Worm (Caenorhabditis elegans) whole organism, mixed stage, embryonic: Measurements from ENCODE around the gene cdc-48.1.
A peak's percentile ranks its signal among the peaks of the same experiment; 100 is the strongest.

Experiments used
- M03D4.4 ChIP-seq: sonication (generic microtip); optimal IDR thresholded peaks from 2 replicates; lab custom pipeline; 2017; ENCODE audit warnings: mild to moderate bottlenecking, missing genetic modification characterization, missing compliant biosample characterization
- bed-3 ChIP-seq: fragments of 200-800 bp; sonication (Bioruptor generic); optimal IDR thresholded peaks from 3 replicates; lab custom pipeline; 2018; ENCODE audit warnings: mild to moderate bottlenecking, missing genetic modification characterization, moderate library complexity, missing compliant biosample characterization
- blmp-1 ChIP-seq: fragments of 150-350 bp; optimal IDR thresholded peaks from 2 replicates; lab custom pipeline; 2014; ENCODE audit warnings: missing biosample characterization, missing genetic modification characterization
- ceh-39 ChIP-seq: fragments of 150-350 bp; optimal IDR thresholded peaks from 2 replicates; lab custom pipeline; 2014; ENCODE audit warnings: missing biosample characterization, missing genetic modification characterization
- ceh-43 ChIP-seq: fragments of 200-800 bp; sonication (Bioruptor generic); optimal IDR thresholded peaks from 2 replicates; lab custom pipeline; 2018; ENCODE audit warnings: mild to moderate bottlenecking, missing genetic modification characterization, moderate library complexity, missing compliant biosample characterization
- ceh-83 ChIP-seq: fragments of 200-800 bp; sonication (Bioruptor generic); optimal IDR thresholded peaks from 2 replicates; lab custom pipeline; 2018; ENCODE audit warnings: mild to moderate bottlenecking, missing genetic modification characterization, missing compliant biosample characterization
- ces-1 ChIP-seq: fragments of 150-350 bp; optimal IDR thresholded peaks from 2 replicates; lab custom pipeline; 2014; ENCODE audit warnings: missing biosample characterization, missing genetic modification reagents, missing genetic modification characterization
- cnd-1 ChIP-seq: fragments of 200-800 bp; sonication (Bioruptor generic); optimal IDR thresholded peaks from 2 replicates; lab custom pipeline; 2018; ENCODE audit warnings: mild to moderate bottlenecking, missing genetic modification characterization, missing compliant biosample characterization
- drap-1 ChIP-seq: fragments of 200-800 bp; sonication (Bioruptor generic); optimal IDR thresholded peaks from 3 replicates; lab custom pipeline; 2018; ENCODE audit warnings: mild to moderate bottlenecking, missing genetic modification characterization, missing compliant biosample characterization
- elt-1 ChIP-seq: sonication (generic microtip); optimal IDR thresholded peaks from 2 replicates; lab custom pipeline; 2017; ENCODE audit warnings: missing genetic modification characterization, mild to moderate bottlenecking, missing compliant biosample characterization, antibody characterized with exemption, moderate library complexity, borderline replicate concordance; ENCODE audit not compliant: insufficient read depth
- elt-3 ChIP-seq: fragments of 150-350 bp; optimal IDR thresholded peaks from 2 replicates; lab custom pipeline; 2014; ENCODE audit warnings: missing biosample characterization, missing genetic modification characterization
- flh-1 ChIP-seq: fragments of 200-800 bp; sonication (Bioruptor generic); optimal IDR thresholded peaks from 2 replicates; lab custom pipeline; 2018; ENCODE audit warnings: mild to moderate bottlenecking, missing genetic modification characterization, moderate library complexity, missing compliant biosample characterization
- ham-2 ChIP-seq: fragments of 200-800 bp; sonication (Bioruptor generic); optimal IDR thresholded peaks from 2 replicates; lab custom pipeline; 2018; ENCODE audit warnings: mild to moderate bottlenecking, missing genetic modification characterization, missing compliant biosample characterization
- hlh-1 ChIP-seq: fragments of 150-350 bp; optimal IDR thresholded peaks from 2 replicates; lab custom pipeline; 2014; ENCODE audit warnings: missing biosample characterization, missing genetic modification reagents, missing genetic modification characterization
- lin-13 ChIP-seq: fragments of 150-350 bp; optimal IDR thresholded peaks from 2 replicates; lab custom pipeline; 2014; ENCODE audit warnings: missing biosample characterization, missing genetic modification characterization
- lin-32 ChIP-seq: fragments of 200-800 bp; sonication (Bioruptor generic); optimal IDR thresholded peaks from 2 replicates; lab custom pipeline; 2018; ENCODE audit warnings: mild to moderate bottlenecking, missing genetic modification characterization, missing compliant biosample characterization
- lsy-2 ChIP-seq: fragments of 150-350 bp; optimal IDR thresholded peaks from 2 replicates; lab custom pipeline; 2014; ENCODE audit warnings: missing biosample characterization, missing genetic modification characterization
- mab-5 ChIP-seq: fragments of 150-350 bp; optimal IDR thresholded peaks from 2 replicates; lab custom pipeline; 2014; ENCODE audit warnings: missing biosample characterization, missing genetic modification characterization
- mep-1 ChIP-seq: fragments of 150-350 bp; optimal IDR thresholded peaks from 2 replicates; lab custom pipeline; 2017; ENCODE audit warnings: missing biosample characterization, missing genetic modification reagents, missing genetic modification characterization, inconsistent platforms
- mls-2 ChIP-seq: sonication (generic microtip); optimal IDR thresholded peaks from 2 replicates; lab custom pipeline; 2016; ENCODE audit warnings: mild to moderate bottlenecking, missing genetic modification characterization, moderate library complexity, missing compliant biosample characterization
- nhr-12 ChIP-seq: fragments of 150-350 bp; optimal IDR thresholded peaks from 2 replicates; lab custom pipeline; 2014; ENCODE audit warnings: missing biosample characterization, missing genetic modification characterization
- nhr-2 ChIP-seq: fragments of 150-350 bp; optimal IDR thresholded peaks from 2 replicates; lab custom pipeline; 2014; ENCODE audit warnings: missing biosample characterization, missing genetic modification characterization
- nhr-237 ChIP-seq: fragments of 150-350 bp; optimal IDR thresholded peaks from 2 replicates; lab custom pipeline; 2014; ENCODE audit warnings: missing biosample characterization, missing genetic modification characterization
- nhr-28 ChIP-seq: fragments of 150-350 bp; optimal IDR thresholded peaks from 2 replicates; lab custom pipeline; 2014; ENCODE audit warnings: missing biosample characterization, missing genetic modification characterization
- nhr-76 ChIP-seq: sonication (generic microtip); optimal IDR thresholded peaks from 2 replicates; lab custom pipeline; 2017; ENCODE audit warnings: missing biosample characterization, missing genetic modification characterization
- pha-4 ChIP-seq: fragments of 150-350 bp; optimal IDR thresholded peaks from 2 replicates; lab custom pipeline; 2018; ENCODE audit warnings: missing biosample characterization, missing genetic modification reagents, missing genetic modification characterization
- sem-2 ChIP-seq: fragments of 200-800 bp; sonication (Bioruptor generic); optimal IDR thresholded peaks from 2 replicates; lab custom pipeline; 2018; ENCODE audit warnings: mild to moderate bottlenecking, missing genetic modification characterization, missing compliant biosample characterization
- snpc-4 ChIP-seq: fragments of 150-350 bp; optimal IDR thresholded peaks from 2 replicates; lab custom pipeline; 2014; ENCODE audit warnings: missing biosample characterization, missing genetic modification characterization
- sptf-1 ChIP-seq: sonication (generic microtip); optimal IDR thresholded peaks from 2 replicates; lab custom pipeline; 2017; ENCODE audit warnings: mild to moderate bottlenecking, missing genetic modification characterization, moderate library complexity, missing compliant biosample characterization
- tbx-8 ChIP-seq: fragments of 200-800 bp; sonication (Bioruptor generic); optimal IDR thresholded peaks from 2 replicates; lab custom pipeline; 2018; ENCODE audit warnings: mild to moderate bottlenecking, missing genetic modification characterization, moderate library complexity, missing compliant biosample characterization
- unc-120 ChIP-seq: sonication (generic microtip); optimal IDR thresholded peaks from 2 replicates; lab custom pipeline; 2017; ENCODE audit warnings: missing genetic modification characterization, missing compliant biosample characterization; ENCODE audit not compliant: poor library complexity, severe bottlenecking
- unc-39 ChIP-seq: fragments of 150-350 bp; optimal IDR thresholded peaks from 2 replicates; lab custom pipeline; 2014; ENCODE audit warnings: missing biosample characterization, missing genetic modification characterization
- unc-62 ChIP-seq: fragments of 150-350 bp; optimal IDR thresholded peaks from 2 replicates; lab custom pipeline; 2014; ENCODE audit warnings: missing biosample characterization, missing genetic modification reagents, missing genetic modification characterization
- zip-8 ChIP-seq: fragments of 150-350 bp; optimal IDR thresholded peaks from 2 replicates; lab custom pipeline; 2014; ENCODE audit warnings: missing biosample characterization, missing genetic modification characterization
- ztf-11 ChIP-seq: fragments of 150-350 bp; optimal IDR thresholded peaks from 2 replicates; lab custom pipeline; 2014; ENCODE audit warnings: missing biosample characterization, missing genetic modification characterization

Gene cdc-48.1

DNA sequence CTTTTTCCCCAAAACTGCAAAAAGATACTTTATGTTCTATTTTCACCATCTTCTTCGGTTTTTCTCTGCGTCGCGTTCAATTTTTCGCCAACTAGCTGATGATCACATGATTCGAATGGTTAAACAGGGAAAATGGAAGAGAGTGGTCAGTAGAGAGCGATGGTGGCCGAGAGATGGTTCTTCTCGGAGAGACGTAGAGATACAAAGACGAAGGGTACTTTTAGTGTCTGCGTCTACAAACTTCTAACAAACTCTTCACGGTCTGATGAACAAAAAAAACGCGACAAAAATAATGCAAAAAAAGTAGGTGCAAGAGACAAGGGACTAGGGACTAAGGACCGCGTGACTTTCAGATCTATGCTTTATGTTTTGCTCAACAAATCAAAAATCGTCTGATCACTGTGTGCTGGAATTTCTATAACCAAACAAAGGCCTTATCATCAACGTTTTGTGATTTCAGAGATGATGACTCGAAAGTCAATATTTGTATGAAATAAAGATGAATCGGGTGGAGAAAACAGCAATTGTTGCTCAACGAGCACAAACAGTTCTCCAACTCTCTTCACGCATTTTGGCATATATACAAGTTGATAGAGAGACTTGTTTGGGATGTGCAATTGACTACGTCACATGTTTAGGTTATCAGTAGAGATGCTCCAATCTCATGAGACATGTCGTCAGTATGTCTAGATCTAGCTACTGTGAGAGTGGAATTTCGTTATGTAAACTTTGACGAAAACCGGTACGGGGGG is 11.0 kb downstream of the cdc-48.1 start:
- peak; percentile 34 for TF ChIP-seq blmp-1 (tag; lab: Kevin White, UChicago)
- no peak for TF ChIP-seq ceh-39
- TF ChIP-seq elt-1 (tag; lab: Kevin White, UChicago) = peak; percentile 44
- TF ChIP-seq hlh-1 (tag; lab: Kevin White, UChicago) = peak; percentile 49
- no peak for TF ChIP-seq ceh-43 (GFP tag; lab: Kevin White, UChicago)
- no peak for TF ChIP-seq ceh-83
- TF ChIP-seq nhr-237 = peak; percentile 73
- TF ChIP-seq mep-1 (tag; lab: Kevin White, UChicago) = peak; percentile 59
- peak; percentile 71 for TF ChIP-seq unc-120 (tag; lab: Kevin White, UChicago)
- TF ChIP-seq sptf-1 (tag; lab: Kevin White, UChicago) = no peak
- peak; percentile 41 for TF ChIP-seq ham-2 (GFP tag; lab: Kevin White, UChicago)
- TF ChIP-seq lin-13 = no peak
- TF ChIP-seq pha-4 = peak; percentile 23
- TF ChIP-seq unc-62 = peak; percentile 32
- TF ChIP-seq lsy-2 (tag; lab: Kevin White, UChicago) = peak; percentile 21
- peak; percentile 34 for TF ChIP-seq nhr-2
- peak; percentile 75 for TF ChIP-seq ces-1
- no peak for TF ChIP-seq tbx-8 (GFP tag; lab: Kevin White, UChicago)
- TF ChIP-seq M03D4.4 (tag; lab: Kevin White, UChicago) = no peak
- TF ChIP-seq flh-1 (GFP tag; lab: Kevin White, UChicago) = no peak
- TF ChIP-seq zip-8 (tag; lab: Kevin White, UChicago) = no peak
- TF ChIP-seq nhr-28 (tag; lab: Kevin White, UChicago) = no peak
- TF ChIP-seq mls-2 (tag; lab: Kevin White, UChicago) = peak; percentile 9

DNA sequence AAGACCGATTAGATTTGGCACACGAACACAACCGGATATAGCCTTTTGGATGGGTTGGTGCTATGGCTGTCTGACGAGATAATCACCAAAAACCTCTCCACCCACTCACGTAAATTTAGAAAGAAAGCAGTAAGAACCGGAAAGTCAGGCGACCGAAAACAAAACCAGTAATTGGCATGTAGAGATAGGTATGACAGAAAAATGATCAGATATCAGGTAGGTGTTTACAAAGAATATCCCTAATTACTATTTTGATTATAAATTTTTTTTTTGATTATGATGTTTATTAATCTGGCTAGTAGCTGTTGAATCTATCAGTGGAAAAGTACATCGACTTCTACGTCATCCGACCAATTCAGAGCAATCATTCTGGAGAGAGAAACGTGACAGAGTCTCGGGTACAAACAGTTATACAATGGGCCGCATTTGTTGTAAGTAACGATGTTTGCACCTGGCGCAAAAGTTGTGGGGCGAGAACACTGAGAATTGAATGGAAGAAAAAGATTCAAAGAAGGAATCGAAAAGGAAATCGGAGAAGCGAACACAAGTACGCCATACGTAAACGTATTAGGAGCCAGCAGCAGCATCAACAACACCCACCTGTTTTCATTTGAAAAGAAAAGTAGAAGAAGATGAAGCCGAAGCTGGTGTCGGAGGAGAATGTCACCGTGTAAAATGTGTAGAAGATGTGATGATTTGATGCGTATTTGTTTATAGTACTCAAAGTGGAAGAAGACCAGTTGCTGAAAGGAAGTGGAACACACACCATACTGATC is 12.1 kb downstream of the cdc-48.1 start:
- no peak for TF ChIP-seq sem-2 (GFP tag; lab: Kevin White, UChicago)
- no peak for TF ChIP-seq unc-39 (tag; lab: Kevin White, UChicago)
- TF ChIP-seq unc-120 (tag; lab: Kevin White, UChicago) = no peak
- no peak for TF ChIP-seq nhr-76 (tag; lab: Kevin White, UChicago)
- TF ChIP-seq elt-3 (tag; lab: Kevin White, UChicago) = no peak
- TF ChIP-seq bed-3 = no peak
- TF ChIP-seq nhr-237 = no peak
- no peak for TF ChIP-seq mls-2 (tag; lab: Kevin White, UChicago)
- TF ChIP-seq M03D4.4 (tag; lab: Kevin White, UChicago) = no peak
- TF ChIP-seq ham-2 (GFP tag; lab: Kevin White, UChicago) = no peak

DNA sequence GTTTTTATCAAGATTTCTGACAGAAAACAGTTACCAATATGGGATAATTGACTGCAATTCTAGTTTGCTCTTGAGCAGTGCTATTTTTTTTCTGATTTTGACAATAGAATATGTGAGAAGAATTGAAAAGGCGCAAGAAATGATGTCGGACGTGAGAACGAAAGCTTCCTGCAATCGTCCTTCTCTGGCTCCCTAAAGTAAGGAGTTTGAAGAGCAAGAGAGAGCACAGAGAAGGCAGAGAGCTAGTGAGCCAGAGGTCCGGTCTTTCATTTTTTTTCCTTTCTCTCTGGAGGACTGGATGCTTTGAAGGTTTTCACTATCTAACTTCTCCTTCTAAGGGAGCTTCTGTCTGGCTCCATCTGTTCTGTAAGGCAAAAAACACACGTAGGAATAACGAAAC is 13.0 kb downstream of the cdc-48.1 start:
- TF ChIP-seq ces-1 (peak; percentile 13), ceh-43 (GFP tag; lab: Kevin White, UChicago) (no peak)
- TF ChIP-seq, all 35 proteins: peak for 1

DNA sequence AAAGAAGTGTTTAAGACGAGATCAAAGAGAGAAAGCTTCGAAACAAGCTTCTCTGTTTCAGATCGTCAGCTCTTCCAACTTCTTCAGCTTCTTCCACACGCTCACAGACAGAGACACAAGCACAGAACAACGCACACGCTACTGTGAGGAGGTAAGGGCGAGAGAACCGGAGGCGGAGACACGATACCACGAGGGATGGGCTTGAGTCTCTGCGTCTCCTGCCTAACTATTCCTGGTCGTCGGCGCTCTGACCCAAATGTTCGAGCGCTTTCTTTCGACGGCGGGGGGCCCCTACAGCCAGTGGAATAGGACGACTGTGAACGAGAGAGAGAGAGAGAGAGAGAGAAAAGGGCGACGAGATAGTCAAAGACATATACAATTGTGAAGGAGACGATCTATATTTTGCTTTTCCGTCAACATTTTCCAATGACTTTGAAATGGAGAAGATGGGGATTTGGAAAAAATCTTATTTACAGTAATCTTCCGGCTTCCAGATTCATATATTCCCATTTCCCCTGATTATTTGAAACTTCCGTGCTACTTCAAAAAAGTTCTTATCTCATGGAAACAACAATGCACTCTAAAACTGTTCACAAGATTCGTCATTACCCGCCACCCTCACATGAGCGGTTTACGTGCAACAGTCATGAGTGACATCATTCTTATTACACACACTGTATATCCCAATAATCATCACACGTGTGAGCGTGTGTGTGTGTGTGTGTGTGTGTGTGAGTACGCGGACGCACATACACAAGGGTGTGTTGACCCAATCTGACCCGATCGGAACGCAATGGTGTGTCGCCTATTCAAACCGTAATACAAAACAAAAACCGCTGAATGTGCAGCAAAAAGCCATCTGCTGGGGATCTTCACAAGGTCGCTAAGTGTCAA is 14.2 kb downstream of the cdc-48.1 start:
- TF ChIP-seq ham-2 (GFP tag; lab: Kevin White, UChicago) = peak; percentile 74
- TF ChIP-seq mep-1 (tag; lab: Kevin White, UChicago) = peak; percentile 57
- TF ChIP-seq ceh-39 = peak; percentile 10
- no peak for TF ChIP-seq snpc-4
- peak; percentile 68 for TF ChIP-seq ztf-11 (tag; lab: Kevin White, UChicago)
- TF ChIP-seq lin-32 (GFP tag; lab: Kevin White, UChicago) = peak; percentile 32
- TF ChIP-seq ces-1 = peak; percentile 70
- TF ChIP-seq mls-2 (tag; lab: Kevin White, UChicago) = peak; percentile 28
- no peak for TF ChIP-seq sem-2 (GFP tag; lab: Kevin White, UChicago)
- no peak for TF ChIP-seq nhr-28 (tag; lab: Kevin White, UChicago)
- TF ChIP-seq ceh-83 = no peak
- no peak for TF ChIP-seq ceh-43 (GFP tag; lab: Kevin White, UChicago)
- peak; percentile 71 for TF ChIP-seq unc-120 (tag; lab: Kevin White, UChicago)
- peak; percentile 55 for TF ChIP-seq nhr-237
- TF ChIP-seq elt-3 (tag; lab: Kevin White, UChicago) = no peak
- no peak for TF ChIP-seq zip-8 (tag; lab: Kevin White, UChicago)
- TF ChIP-seq nhr-12 (tag; lab: Kevin White, UChicago) = peak; percentile 42
- TF ChIP-seq nhr-76 (tag; lab: Kevin White, UChicago) = no peak
- no peak for TF ChIP-seq blmp-1 (tag; lab: Kevin White, UChicago)
- no peak for TF ChIP-seq unc-39 (tag; lab: Kevin White, UChicago)
- TF ChIP-seq hlh-1 (tag; lab: Kevin White, UChicago) = no peak
- TF ChIP-seq unc-62 = peak; percentile 65
- TF ChIP-seq bed-3 = no peak
- TF ChIP-seq tbx-8 (GFP tag; lab: Kevin White, UChicago) = no peak
- peak; percentile 63 for TF ChIP-seq cnd-1 (tag; lab: Kevin White, UChicago)
- TF ChIP-seq sptf-1 (tag; lab: Kevin White, UChicago) = peak; percentile 68
- peak; percentile 99 for TF ChIP-seq nhr-2
- TF ChIP-seq mab-5 (tag; lab: Kevin White, UChicago) = no peak
- peak; percentile 85 for TF ChIP-seq pha-4
- peak; percentile 67 for TF ChIP-seq lin-13
- peak; percentile 30 for TF ChIP-seq lsy-2 (tag; lab: Kevin White, UChicago)
- TF ChIP-seq drap-1 (GFP tag; lab: Kevin White, UChicago) = peak; percentile 11
